Worm (Caenorhabditis elegans): Measurements from ENCODE around the gene anat-1.

anat-1 gene

ce11 chrIV:6792380-6793309 lies 22.0 kb downstream of the anat-1 start:
- TF ChIP-seq lsy-2 (tag; optimal IDR thresholded peaks at IDR 0.05) (no peak), lin-35 (GFP tag; optimal IDR thresholded peaks at IDR 0.05) (peak in 1 of 2 experiments; percentile 21), fos-1 (tag; optimal IDR thresholded peaks at IDR 0.05) (no peak), elt-2 (tag; optimal IDR thresholded peaks at IDR 0.05) (peak; percentile 2), snu-23 (GFP tag; optimal IDR thresholded peaks at IDR 0.05) (peak; percentile 35), ceh-63 (GFP tag; optimal IDR thresholded peaks at IDR 0.05) (no peak), Y116A8C.19 (tag; optimal IDR thresholded peaks at IDR 0.05; ENCODE audit: borderline replicate concordance) (no peak), alr-1 (tag; optimal IDR thresholded peaks at IDR 0.05; ENCODE audit: borderline replicate concordance) (no peak), isw-1 (GFP tag; IDR thresholded peaks at IDR 0.05) (no peak), F16B12.6 (tag; optimal IDR thresholded peaks at IDR 0.05) (no peak), nhr-20 (tag; optimal IDR thresholded peaks at IDR 0.05) (peak; percentile 32), nhr-47 (tag; optimal IDR thresholded peaks at IDR 0.05) (no peak), nhr-19 (GFP tag; conservative IDR thresholded peaks at IDR 0.05) (peak; percentile 41), unc-130 (tag; optimal IDR thresholded peaks at IDR 0.05) (no peak), C04F5.9 (tag; optimal IDR thresholded peaks at IDR 0.05) (no peak), snpc-4 (tag; optimal IDR thresholded peaks at IDR 0.05) (peak; percentile 49), nhr-90 (tag; optimal IDR thresholded peaks at IDR 0.05; ENCODE audit: poor library complexity) (peak; percentile 43), lin-13 (GFP tag; optimal IDR thresholded peaks at IDR 0.05) (no peak), egl-27 (tag; optimal IDR thresholded peaks at IDR 0.05) (no peak), aly-2 (tag; optimal IDR thresholded peaks at IDR 0.05) (peak; percentile 74), sox-4 (tag; optimal IDR thresholded peaks at IDR 0.05) (no peak), nhr-71 (tag; optimal IDR thresholded peaks at IDR 0.05) (peak; percentile 47)

ce11 chrIV:6793310-6793966 lies 22.8 kb downstream of the anat-1 start:
- TF ChIP-seq unc-130 (tag; optimal IDR thresholded peaks at IDR 0.05) (no peak), mab-9 (GFP tag; IDR thresholded peaks at IDR 0.05) (no peak), C04F5.9 (tag; optimal IDR thresholded peaks at IDR 0.05) (no peak), pax-3 (tag; optimal IDR thresholded peaks at IDR 0.05) (no peak), nhr-84 (tag; optimal IDR thresholded peaks at IDR 0.05) (no peak), lin-39 (tag; optimal IDR thresholded peaks at IDR 0.05) (no peak)

- no peak for TF ChIP-seq C16A3.4 (tag; optimal IDR thresholded peaks at IDR 0.05)
- no peak for TF ChIP-seq pqm-1 (tag; optimal IDR thresholded peaks at IDR 0.05)
- no peak for TF ChIP-seq tlp-1 (tag; optimal IDR thresholded peaks at IDR 0.05)
- no peak for TF ChIP-seq skn-1 (tag; optimal IDR thresholded peaks at IDR 0.05)
- no peak for TF ChIP-seq nhr-47 (tag; optimal IDR thresholded peaks at IDR 0.05)
- TF ChIP-seq nhr-85 (tag): no peak
- TF ChIP-seq ceh-63 (GFP tag; optimal IDR thresholded peaks at IDR 0.05): no peak
- TF ChIP-seq ceh-88 (GFP tag; IDR thresholded peaks at IDR 0.05): no peak
- TF ChIP-seq hlh-4 (tag; optimal IDR thresholded peaks at IDR 0.05): no peak
- TF ChIP-seq nhr-237 (tag; optimal IDR thresholded peaks at IDR 0.05): no peak
- no peak for TF ChIP-seq blmp-1 (tag; optimal IDR thresholded peaks at IDR 0.05)
- no peak for TF ChIP-seq xbp-1 (tag; optimal IDR thresholded peaks at IDR 0.05)
- TF ChIP-seq irx-1 (tag; optimal IDR thresholded peaks at IDR 0.05): no peak
- TF ChIP-seq nhr-71 (tag; optimal IDR thresholded peaks at IDR 0.05): no peak
- TF ChIP-seq dsc-1 (tag; optimal IDR thresholded peaks at IDR 0.05): no peak
- TF ChIP-seq F16B12.6 (tag; optimal IDR thresholded peaks at IDR 0.05): no peak
- no peak for TF ChIP-seq ceh-90 (tag; optimal IDR thresholded peaks at IDR 0.05)
- TF ChIP-seq elt-3 (tag; optimal IDR thresholded peaks at IDR 0.05): no peak
- TF ChIP-seq Y116A8C.19 (tag; optimal IDR thresholded peaks at IDR 0.05; ENCODE audit: borderline replicate concordance): no peak
Measured at ce11 chrIV:6795529-6795928, 24.9 kb downstream of the anat-1 start, which contains the start of the genes C17H12.3 and C17H12.12. Gene C17H12.3, minus strand, starts transcription at chrIV:6795629. Gene C17H12.12, plus strand, starts transcription at chrIV:6795924.
